Fruit fly (Drosophila melanogaster) whole organism, embryonic: ENCODE measurements around the gene ssh.

Experiments
- Asciz ChIP-seq: fragments of 200-800 bp; sonication (Bioruptor generic); optimal IDR thresholded peaks from 2 replicates; lab custom pipeline; 2017; ENCODE audit warnings: missing biosample characterization, mild to moderate bottlenecking, missing genetic modification characterization, missing genetic modification reagents
- BtbVII ChIP-seq: fragments of 200-800 bp; sonication (Bioruptor generic); optimal IDR thresholded peaks from 3 replicates; lab custom pipeline; 2017; ENCODE audit warnings: missing biosample characterization, mild to moderate bottlenecking, missing genetic modification characterization
- CG10267 ChIP-seq: fragments of 200-800 bp; sonication (Bioruptor generic); optimal IDR thresholded peaks from 2 replicates; lab custom pipeline; 2018; ENCODE audit warnings: missing biosample characterization, mild to moderate bottlenecking, missing genetic modification characterization, moderate library complexity
- CG12155 ChIP-seq: fragments of 200-800 bp; sonication (Bioruptor generic); optimal IDR thresholded peaks from 3 replicates; lab custom pipeline; 2016; ENCODE audit warnings: missing biosample characterization, missing genetic modification characterization
- CG12391 ChIP-seq: fragments of 200-800 bp; sonication (Bioruptor generic); optimal IDR thresholded peaks from 3 replicates; lab custom pipeline; 2018; ENCODE audit warnings: missing biosample characterization, mild to moderate bottlenecking, missing genetic modification characterization, moderate library complexity
- CG16813 ChIP-seq: fragments of 200-800 bp; sonication (Bioruptor generic); IDR thresholded peaks from 3 replicates; pipeline ENCODE4 v1.3.6; 2022; ENCODE audit warnings: missing biosample characterization, missing genetic modification characterization; ENCODE audit not compliant: partially characterized antibody
- CG2116 ChIP-seq: fragments of 200-800 bp; sonication (Bioruptor generic); optimal IDR thresholded peaks from 3 replicates; lab custom pipeline; 2018; ENCODE audit warnings: missing biosample characterization, mild to moderate bottlenecking, missing genetic modification characterization
- CG2712 ChIP-seq: fragments of 200-800 bp; optimal IDR thresholded peaks from 3 replicates; lab custom pipeline; 2019; ENCODE audit warnings: missing biosample characterization, mild to moderate bottlenecking, missing genetic modification characterization, moderate library complexity
- CG5180 ChIP-seq: fragments of 200-800 bp; sonication (Bioruptor generic); optimal IDR thresholded peaks from 3 replicates; lab custom pipeline; 2017; ENCODE audit warnings: missing biosample characterization, missing genetic modification characterization, mild to moderate bottlenecking, moderate library complexity, missing genetic modification reagents
- CoRest ChIP-seq: fragments of 200-800 bp; sonication (Bioruptor generic); optimal IDR thresholded peaks from 3 replicates; lab custom pipeline; 2018; ENCODE audit warnings: missing biosample characterization, mild to moderate bottlenecking, missing genetic modification characterization, moderate library complexity
- Deaf1 ChIP-seq: fragments of 200-800 bp; optimal IDR thresholded peaks from 3 replicates; lab custom pipeline; 2019; ENCODE audit warnings: missing biosample characterization, mild to moderate bottlenecking, missing genetic modification characterization, moderate library complexity
- H2.0 ChIP-seq: fragments of 200-800 bp; sonication (Bioruptor generic); IDR thresholded peaks from 2 replicates; pipeline ENCODE4 v1.3.6; 2022; ENCODE audit warnings: missing biosample characterization, missing genetic modification characterization
- HLH3B ChIP-seq: fragments of 200-800 bp; sonication (Bioruptor generic); IDR thresholded peaks from 2 replicates; pipeline ENCODE4 v1.3.6; 2022; ENCODE audit warnings: missing biosample characterization, missing genetic modification characterization
- Hr3 ChIP-seq: fragments of 200-800 bp; sonication (Bioruptor generic); optimal IDR thresholded peaks from 3 replicates; lab custom pipeline; 2016; ENCODE audit warnings: missing biosample characterization, missing genetic modification characterization
- Hr78 ChIP-seq, 2 experiments: fragments of 200-800 bp in 1 of 2; fragments of >200 bp in 1 of 2; sonication (Bioruptor generic) in 1 of 2; optimal IDR thresholded peaks; 2 replicates each; lab custom pipeline; 2017 to 2019; ENCODE audit warnings: missing biosample characterization in 2 of 2, missing genetic modification characterization in 2 of 2, mild to moderate bottlenecking in 1 of 2, moderate library complexity in 1 of 2
- MESR4 ChIP-seq: fragments of 200-800 bp; sonication (Bioruptor generic); optimal IDR thresholded peaks from 2 replicates; lab custom pipeline; 2018; ENCODE audit warnings: missing biosample characterization, mild to moderate bottlenecking, missing genetic modification characterization, moderate library complexity
- Med ChIP-seq: fragments of 200-800 bp; sonication (Bioruptor generic); peaks from one replicate; lab custom pipeline; 2016; ENCODE audit warnings: missing biosample characterization, missing genetic modification characterization, mild to moderate bottlenecking, inconsistent platforms, moderate library complexity
- Oli ChIP-seq: fragments of 200-800 bp; sonication (Bioruptor generic); optimal IDR thresholded peaks from 2 replicates; lab custom pipeline; 2018; ENCODE audit warnings: missing biosample characterization, mild to moderate bottlenecking, missing genetic modification characterization, moderate library complexity
- Sox100B ChIP-seq: fragments of 200-800 bp; sonication (Bioruptor generic); optimal IDR thresholded peaks from 3 replicates; lab custom pipeline; 2018; ENCODE audit warnings: missing biosample characterization, mild to moderate bottlenecking, missing genetic modification characterization
- Xbp1 ChIP-seq: fragments of 200-800 bp; sonication (Bioruptor generic); optimal IDR thresholded peaks from 3 replicates; lab custom pipeline; 2016; ENCODE audit warnings: missing biosample characterization, mild to moderate bottlenecking, missing genetic modification characterization
- ase ChIP-seq: fragments of 200-800 bp; sonication (Bioruptor generic); IDR thresholded peaks from 3 replicates; pipeline ENCODE4 v1.3.6; 2022; ENCODE audit warnings: missing biosample characterization, missing genetic modification characterization
- ato ChIP-seq: fragments of 200-800 bp; sonication (Bioruptor generic); IDR thresholded peaks from 2 replicates; pipeline ENCODE4 v1.3.6; 2022; ENCODE audit warnings: missing biosample characterization, missing genetic modification characterization; ENCODE audit not compliant: partially characterized antibody
- bbx ChIP-seq: fragments of 200-800 bp; sonication (Bioruptor generic); IDR thresholded peaks from 2 replicates; pipeline ENCODE4 v1.3.6; 2022; ENCODE audit warnings: missing biosample characterization, missing genetic modification characterization; ENCODE audit not compliant: partially characterized antibody
- chinmo ChIP-seq: fragments of 200-800 bp; sonication (Bioruptor generic); IDR thresholded peaks from 4 replicates; pipeline ENCODE4 v1.3.6; 2022; ENCODE audit warnings: missing biosample characterization, missing genetic modification characterization; ENCODE audit not compliant: partially characterized antibody
- chm ChIP-seq: fragments of 200-800 bp; sonication (Bioruptor generic); IDR thresholded peaks from 2 replicates; pipeline ENCODE4 v1.3.6; 2022; ENCODE audit warnings: missing biosample characterization, missing genetic modification characterization
- ci ChIP-seq: fragments of 200-800 bp; sonication (Bioruptor generic); IDR thresholded peaks from 3 replicates; pipeline ENCODE4 v1.3.6; 2022; ENCODE audit warnings: missing biosample characterization, missing genetic modification characterization
- croc ChIP-seq: fragments of 200-800 bp; sonication (Bioruptor generic); conservative IDR thresholded peaks from 3 replicates; pipeline ENCODE4 v1.3.6; 2022; ENCODE audit warnings: missing biosample characterization, missing genetic modification characterization
- esg ChIP-seq: fragments of 200-800 bp; sonication (Bioruptor generic); conservative IDR thresholded peaks from 2 replicates; pipeline ENCODE4 v1.3.6; 2022; ENCODE audit warnings: missing biosample characterization, missing genetic modification characterization
- eve ChIP-seq, 2 experiments: fragments of >200 bp; optimal IDR thresholded peaks; 2 replicates each; lab custom pipeline; 2017; ENCODE audit warnings: missing biosample characterization in 2 of 2, missing genetic modification characterization in 2 of 2
- gce ChIP-seq: fragments of 200-800 bp; sonication (Bioruptor generic); IDR thresholded peaks from 3 replicates; pipeline ENCODE4 v1.3.6; 2022; ENCODE audit warnings: missing biosample characterization, missing genetic modification characterization
- ind ChIP-seq: fragments of 200-800 bp; sonication (Bioruptor generic); optimal IDR thresholded peaks from 3 replicates; lab custom pipeline; 2016; ENCODE audit warnings: missing biosample characterization, missing genetic modification characterization
- ken ChIP-seq: fragments of 200-800 bp; sonication (Bioruptor generic); IDR thresholded peaks from 3 replicates; pipeline ENCODE4 v1.3.6; 2022; ENCODE audit warnings: missing biosample characterization, missing genetic modification characterization
- nerfin-1 ChIP-seq: fragments of 200-800 bp; sonication (Bioruptor generic); optimal IDR thresholded peaks from 3 replicates; lab custom pipeline; 2019; ENCODE audit warnings: missing biosample characterization, mild to moderate bottlenecking, missing genetic modification characterization, moderate library complexity
- odd ChIP-seq: fragments of 200-800 bp; sonication (Bioruptor generic); optimal IDR thresholded peaks from 2 replicates; lab custom pipeline; 2017; ENCODE audit warnings: missing biosample characterization, mild to moderate bottlenecking, missing genetic modification characterization
- otp ChIP-seq: fragments of 200-800 bp; sonication (Bioruptor generic); IDR thresholded peaks from 3 replicates; pipeline ENCODE4, ENCODE4 v1.3.6; 2022; ENCODE audit warnings: missing biosample characterization, missing genetic modification characterization
- prd ChIP-seq, 3 experiments: fragments of >200 bp in 2 of 3; fragments of 200-800 bp in 1 of 3; sonication (Bioruptor generic) in 1 of 3; optimal IDR thresholded peaks in 2 of 3; IDR thresholded peaks in 1 of 3; 2 replicates in 2 of 3; 3 replicates in 1 of 3; pipeline versions ENCODE4 v1.3.6 to Lab custom; 2017 to 2022; ENCODE audit warnings: missing biosample characterization in 1 of 3, missing genetic modification characterization in 1 of 3
- salm ChIP-seq: fragments of 200-800 bp; sonication (Bioruptor generic); optimal IDR thresholded peaks from 2 replicates; lab custom pipeline; 2018; ENCODE audit warnings: missing biosample characterization, mild to moderate bottlenecking, missing genetic modification characterization
- scrt ChIP-seq: fragments of 200-800 bp; sonication (Bioruptor generic); optimal IDR thresholded peaks from 2 replicates; lab custom pipeline; 2018; ENCODE audit warnings: missing biosample characterization, mild to moderate bottlenecking, missing genetic modification characterization, moderate library complexity
- seq ChIP-seq: fragments of 200-800 bp; sonication (Bioruptor generic); IDR thresholded peaks from 2 replicates; pipeline ENCODE4 v1.3.6; 2022; ENCODE audit warnings: missing biosample characterization, missing genetic modification characterization
- sqz ChIP-seq: fragments of 200-800 bp; sonication (Bioruptor generic); optimal IDR thresholded peaks from 3 replicates; lab custom pipeline; 2018; ENCODE audit warnings: missing biosample characterization, mild to moderate bottlenecking, missing genetic modification characterization
- tio ChIP-seq: fragments of 200-800 bp; sonication (Bioruptor generic); optimal IDR thresholded peaks from 2 replicates; lab custom pipeline; 2017; ENCODE audit warnings: missing biosample characterization, missing genetic modification characterization, inconsistent platforms
- wek ChIP-seq: fragments of 200-800 bp; sonication (Bioruptor generic); optimal IDR thresholded peaks from 3 replicates; lab custom pipeline; 2018; ENCODE audit warnings: missing biosample characterization, mild to moderate bottlenecking, missing genetic modification characterization, moderate library complexity
- z ChIP-seq: fragments of 200-800 bp; sonication (Bioruptor generic); IDR thresholded peaks from 3 replicates; pipeline ENCODE4 v1.3.6; 2022; ENCODE audit warnings: missing biosample characterization, missing genetic modification characterization
- zen2 ChIP-seq: fragments of 200-800 bp; sonication (Bioruptor generic); IDR thresholded peaks from 3 replicates; pipeline ENCODE4 v1.3.6; 2022; ENCODE audit warnings: missing biosample characterization, missing genetic modification characterization; ENCODE audit not compliant: partially characterized antibody
- zfh1 ChIP-seq: fragments of 200-800 bp; sonication (Bioruptor generic); IDR thresholded peaks from 3 replicates; pipeline ENCODE4 v1.3.6; 2022; ENCODE audit warnings: missing biosample characterization, missing genetic modification characterization

ssh gene

dm6 chr3R:24894419-24895206 lies 50.1 kb downstream of the ssh start, which contains the start of the genes CG31121 and CG11069 (continued):
- TF ChIP-seq prd (optimal IDR thresholded peaks at IDR 0.05; lab: Kevin White, UChicago) (no peak), prd (GFP tag; IDR thresholded peaks at IDR 0.05; lab: Robert Waterston, UW) (0 out of 3 replicates have a peak, but pooled peaks have one; percentile 14), chm (GFP tag; lab: Robert Waterston, UW) (peak; percentile 50; the same call in 1 of the 2 replicates), CG16813 (GFP tag; lab: Robert Waterston, UW) (0 out of 3 replicates have a peak, but pooled peaks have one; percentile 15), otp (GFP tag; lab: Robert Waterston, UW) (0 out of 3 replicates have a peak, but pooled peaks have one; percentile 43), gce (GFP tag; lab: Robert Waterston, UW) (peak; percentile 12; the same call in 1 of the 3 replicates), ci (peak; percentile 15; the same call in 1 of the 3 replicates), z (peak; percentile 74), scrt (GFP tag; lab: Kevin White, UChicago) (no peak), Med (GFP tag; lab: Kevin White, UChicago) (peak; percentile 31), esg (GFP tag; lab: Robert Waterston, UW) (no peak), Xbp1 (no peak), bbx (peak; percentile 45), zen2 (0 out of 3 replicates have a peak, but pooled peaks have one; percentile 7), sqz (peak; percentile 58), chinmo (0 out of 4 replicates have a peak, but pooled peaks have one; percentile 56)

- TF ChIP-seq CG2116, result peak; percentile 29
- no peak for TF ChIP-seq tio (GFP tag; lab: Kevin White, UChicago)
- TF ChIP-seq CoRest (tag; lab: Kevin White, UChicago), result peak; percentile 91
- 0 out of 2 replicates have a peak, but pooled peaks have one; percentile 45 for TF ChIP-seq seq (GFP tag; lab: Robert Waterston, UW)
- TF ChIP-seq zfh1, result peak; percentile 66; the same call in 2 of the 3 replicates
- TF ChIP-seq ind, result peak; percentile 74
- 0 out of 2 replicates have a peak, but pooled peaks have one; percentile 13 for TF ChIP-seq ato (GFP tag; lab: Robert Waterston, UW)
- peak; percentile 87 for TF ChIP-seq CG12391
- TF ChIP-seq odd (GFP tag; lab: Kevin White, UChicago), result peak; percentile 60
- peak; percentile 93 for TF ChIP-seq Sox100B (GFP tag; lab: Kevin White, UChicago)
- peak; percentile 91 for TF ChIP-seq CG10267 (tag; lab: Kevin White, UChicago)
- no peak for TF ChIP-seq ken (GFP tag; lab: Robert Waterston, UW)
- TF ChIP-seq nerfin-1, result peak; percentile 81
- peak; percentile 74 for TF ChIP-seq croc (GFP tag; lab: Robert Waterston, UW)
- peak; percentile 59 for TF ChIP-seq CG5180 (GFP tag; lab: Kevin White, UChicago)
- TF ChIP-seq eve (GFP tag; optimal IDR thresholded peaks at IDR 0.05; lab: Kevin White, UChicago), result no peak
- peak; percentile 78 for TF ChIP-seq Oli (tag; lab: Kevin White, UChicago)
- peak; percentile 72 for TF ChIP-seq Hr3 (GFP tag; lab: Kevin White, UChicago)
- no peak for TF ChIP-seq wek (GFP tag; lab: Kevin White, UChicago)
- peak; percentile 69 for TF ChIP-seq Deaf1 (tag; lab: Kevin White, UChicago)
- peak; percentile 80 for TF ChIP-seq Asciz (GFP tag; lab: Kevin White, UChicago)
- peak; percentile 24; the same call in 1 of the 2 replicates for TF ChIP-seq H2.0 (GFP tag; lab: Robert Waterston, UW)
- TF ChIP-seq ase, result 0 out of 3 replicates have a peak, but pooled peaks have one; percentile 44
- peak; percentile 53 for TF ChIP-seq CG12155 (GFP tag; lab: Kevin White, UChicago)
- TF ChIP-seq BtbVII (GFP tag; lab: Kevin White, UChicago), result peak; percentile 70
- TF ChIP-seq CG2712 (tag; lab: Kevin White, UChicago), result peak; percentile 95
- TF ChIP-seq HLH3B, result peak; percentile 71
- TF ChIP-seq MESR4 (GFP tag; lab: Kevin White, UChicago), result no peak
- TF ChIP-seq Med (GFP tag; lab: Kevin White, UChicago), result peak; percentile 58
- peak in 1 of 2 experiments; percentile 78 for TF ChIP-seq Hr78 (GFP tag; optimal IDR thresholded peaks at IDR 0.05; lab: Kevin White, UChicago)
- TF ChIP-seq salm, result peak; percentile 79
Observed at dm6 chr3R:24893320-24893955, 51.3 kb downstream of the ssh start.
